Worm (Caenorhabditis elegans): ENCODE measurements around the gene F53F8.3.

ce11 chrV:20656626-20657025 is 32.7 kb downstream of the F53F8.3 start:
- TF ChIP-seq dao-5 (tag; optimal IDR thresholded peaks at IDR 0.05) (no peak), him-1 (tag; optimal IDR thresholded peaks at IDR 0.05) (no peak)

Measured in whole organism, L4/young adult.